Fruit fly (Drosophila melanogaster): ENCODE results near the gene Prp31.

The Prp31 gene

dm6 chr3L:15158330-15159114 is at the start of gene Prp31, which contains the start of gene Msh6:
Prp31 (plus strand) TSS chr3L:15159100.
Msh6 (minus strand) TSS chr3L:15158562.
- TF ChIP-seq br (GFP tag; optimal IDR thresholded peaks at IDR 0.05), result no peak
- no peak for TF ChIP-seq Mio (GFP tag; optimal IDR thresholded peaks at IDR 0.05)
- no peak for TF ChIP-seq Hnf4 (GFP tag; optimal IDR thresholded peaks at IDR 0.05)
- TF ChIP-seq dsf (GFP tag; optimal IDR thresholded peaks at IDR 0.05; ENCODE audit: borderline replicate concordance), result no peak
- TF ChIP-seq Vsx2 (GFP tag; optimal IDR thresholded peaks at IDR 0.05; ENCODE audit: partially characterized antibody), result no peak
- TF ChIP-seq h (GFP tag; optimal IDR thresholded peaks at IDR 0.05), result no peak
- no peak for TF ChIP-seq Dif (GFP tag; optimal IDR thresholded peaks at IDR 0.05; ENCODE audit: partially characterized antibody)
- no peak for TF ChIP-seq dl (GFP tag; optimal IDR thresholded peaks at IDR 0.05; ENCODE audit: insufficient read depth in 1 of 2, partially characterized antibody in 2 of 2)
- no peak for TF ChIP-seq CG32264 (GFP tag; optimal IDR thresholded peaks at IDR 0.05)
- peak; percentile 61 for TF ChIP-seq Sp1 (GFP tag; optimal IDR thresholded peaks at IDR 0.05)
- TF ChIP-seq CrebA (GFP tag; optimal IDR thresholded peaks at IDR 0.05; ENCODE audit: borderline replicate concordance), result no peak
- TF ChIP-seq HLH106 (tag; optimal IDR thresholded peaks at IDR 0.05), result peak; percentile 63
- peak; percentile 40 for TF ChIP-seq psq (GFP tag; optimal IDR thresholded peaks at IDR 0.05)
- TF ChIP-seq ey (GFP tag; optimal IDR thresholded peaks at IDR 0.05), result peak; percentile 46
- peak; percentile 35 for TF ChIP-seq sv (GFP tag; optimal IDR thresholded peaks at IDR 0.05)
- TF ChIP-seq Hr83 (GFP tag; optimal IDR thresholded peaks at IDR 0.05; ENCODE audit: poor library complexity, severe bottlenecking), result no peak
- TF ChIP-seq Abd-B (GFP tag; optimal IDR thresholded peaks at IDR 0.05), result no peak
- no peak for TF ChIP-seq Myc (optimal IDR thresholded peaks at IDR 0.05)
- TF ChIP-seq Jra (GFP tag; optimal IDR thresholded peaks at IDR 0.05), result no peak
- TF ChIP-seq woc (GFP tag; optimal IDR thresholded peaks at IDR 0.05), result no peak
- no peak for TF ChIP-seq jim (GFP tag; optimal IDR thresholded peaks at IDR 0.05)
- TF ChIP-seq CG9705 (GFP tag; optimal IDR thresholded peaks at IDR 0.05), result peak; percentile 60
- no peak for TF ChIP-seq fru (GFP tag; optimal IDR thresholded peaks at IDR 0.05)
- TF ChIP-seq OdsH (GFP tag; optimal IDR thresholded peaks at IDR 0.05), result no peak
- no peak for TF ChIP-seq N (GFP tag; optimal IDR thresholded peaks at IDR 0.05)
- TF ChIP-seq brk (GFP tag; optimal IDR thresholded peaks at IDR 0.05), result no peak
- TF ChIP-seq GATAd (GFP tag; optimal IDR thresholded peaks at IDR 0.05), result no peak
- no peak for TF ChIP-seq pan (optimal IDR thresholded peaks at IDR 0.05)
- TF ChIP-seq Hr78 (GFP tag; optimal IDR thresholded peaks at IDR 0.05), result no peak
- no peak for TF ChIP-seq Dfd (GFP tag; optimal IDR thresholded peaks at IDR 0.05)

DNA sequence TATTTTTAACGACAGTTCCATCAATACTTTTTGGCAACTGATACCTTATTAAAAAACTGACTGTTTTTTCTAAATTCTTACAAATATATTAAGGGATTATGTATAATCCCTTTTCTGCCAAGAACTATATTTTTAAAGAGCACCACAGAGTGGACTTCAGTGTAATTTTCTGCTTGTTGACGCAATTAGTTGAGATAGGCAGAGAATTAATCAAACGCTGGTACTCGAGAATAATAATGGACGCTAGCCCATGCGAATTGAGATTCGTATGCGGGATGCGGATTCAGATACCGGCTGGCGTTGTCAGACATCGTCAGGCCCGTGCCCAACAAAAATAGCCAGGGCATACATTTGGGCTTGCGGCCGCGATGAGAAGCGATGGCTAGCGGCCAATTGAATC is 45.6 kb upstream of the Prp31 start, which contains the start of gene CG13458:
TSS of gene CG13458 (plus strand) at position 301 of the 400 bp plus-strand sequence.
- TF ChIP-seq Vsx2 (GFP tag; optimal IDR thresholded peaks at IDR 0.05; ENCODE audit: partially characterized antibody) (no peak), Sp1 (GFP tag; optimal IDR thresholded peaks at IDR 0.05) (no peak), GATAd (GFP tag; optimal IDR thresholded peaks at IDR 0.05) (no peak), Hnf4 (GFP tag; optimal IDR thresholded peaks at IDR 0.05) (no peak), tai (GFP tag; optimal IDR thresholded peaks at IDR 0.05) (no peak), Dif (GFP tag; optimal IDR thresholded peaks at IDR 0.05; ENCODE audit: partially characterized antibody) (no peak), usp (GFP tag; optimal IDR thresholded peaks at IDR 0.05) (no peak)

DNA sequence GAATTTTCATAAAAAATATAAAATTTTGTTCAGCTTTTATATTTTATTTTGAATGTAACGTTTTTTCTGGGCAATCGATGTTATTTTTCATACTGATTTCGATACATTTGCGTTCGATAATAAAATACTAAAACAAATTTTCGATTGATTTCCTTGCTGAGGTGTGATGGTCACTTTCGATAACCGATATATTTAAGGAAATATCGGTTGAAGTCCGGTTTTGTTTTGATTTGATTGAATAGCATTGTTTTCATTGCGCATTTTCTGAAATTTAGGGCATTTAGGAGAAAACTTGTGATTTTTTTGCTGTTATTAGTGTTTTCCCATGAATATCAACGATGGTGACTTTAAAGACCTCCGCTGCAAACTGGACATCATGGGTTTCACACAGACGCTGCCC is 42.4 kb upstream of the Prp31 start, which contains the start of gene Cep135:
TSS of gene Cep135 (plus strand) at position 202 of the 400 bp plus-strand sequence.
- TF ChIP-seq brk (GFP tag; optimal IDR thresholded peaks at IDR 0.05), result peak; percentile 71
- TF ChIP-seq Myc (optimal IDR thresholded peaks at IDR 0.05), result no peak

DNA sequence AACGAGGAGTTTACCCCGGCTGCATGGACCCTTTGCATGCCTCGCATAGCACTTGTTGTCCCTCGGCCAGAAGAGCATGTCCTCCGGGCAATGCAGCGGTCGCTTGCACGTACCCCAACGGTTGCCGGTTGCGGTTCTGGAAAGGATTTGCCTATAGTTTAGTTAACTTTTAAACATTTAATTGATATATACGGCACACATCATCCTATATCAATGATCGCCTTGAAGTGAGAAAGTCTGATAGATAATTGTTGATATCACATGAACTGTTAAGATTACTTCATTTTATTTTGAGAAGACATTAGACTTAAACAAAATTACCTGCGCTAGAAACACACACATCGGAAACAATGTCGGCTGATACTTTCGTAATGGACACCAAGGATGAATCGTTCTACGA is 37.6 kb upstream of the Prp31 start, which contains the start of gene CG32847:
TSS of gene CG32847 (plus strand) at position 301 of the 400 bp plus-strand sequence.
- TF ChIP-seq CG9705 (GFP tag; optimal IDR thresholded peaks at IDR 0.05) (no peak), jim (GFP tag; optimal IDR thresholded peaks at IDR 0.05) (no peak)

- TF ChIP-seq h (GFP tag; optimal IDR thresholded peaks at IDR 0.05) (no peak), Rel (GFP tag; optimal IDR thresholded peaks at IDR 0.05) (no peak), Rel (tag; optimal IDR thresholded peaks at IDR 0.05) (peak; percentile 56)
These were observed 35.2 kb upstream of the Prp31 start for dm6 chr3L:15123736-15124135.

Measured in whole organism, wandering third instar larva.